Fruit fly (Drosophila melanogaster) whole organism, embryonic: ENCODE data around the gene CG12171.
A peak's percentile ranks its signal among the peaks of the same experiment; 100 is the strongest.

Experiments used
- Atf-2 ChIP-seq: fragments of 200-800 bp; sonication (Bioruptor generic); optimal IDR thresholded peaks from 2 replicates; lab custom pipeline; 2016; ENCODE audit warnings: missing biosample characterization, missing genetic modification characterization
- Atf3 ChIP-seq: fragments of 200-800 bp; sonication (Bioruptor generic); optimal IDR thresholded peaks from 3 replicates; lab custom pipeline; 2016; ENCODE audit warnings: missing biosample characterization, missing genetic modification characterization
- B-H2 ChIP-seq: fragments of 200-800 bp; sonication (Bioruptor generic); optimal IDR thresholded peaks from 2 replicates; lab custom pipeline; 2018; ENCODE audit warnings: missing biosample characterization, mild to moderate bottlenecking, missing genetic modification characterization
- CG10959 ChIP-seq: fragments of 200-800 bp; sonication (Bioruptor generic); IDR thresholded peaks from 2 replicates; pipeline ENCODE4 v1.3.6; 2022; ENCODE audit warnings: missing biosample characterization, missing genetic modification characterization
- CG12219 ChIP-seq: fragments of 200-800 bp; sonication (Bioruptor generic); optimal IDR thresholded peaks from 3 replicates; lab custom pipeline; 2018; ENCODE audit warnings: missing biosample characterization, mild to moderate bottlenecking, missing genetic modification characterization
- CG14014 ChIP-seq: fragments of 200-800 bp; sonication (Bioruptor generic); IDR thresholded peaks from 2 replicates; pipeline ENCODE4 v1.3.6; 2022; ENCODE audit warnings: missing biosample characterization, missing genetic modification characterization
- CG14441 ChIP-seq: fragments of 200-800 bp; sonication (Bioruptor generic); IDR thresholded peaks from 2 replicates; pipeline ENCODE4 v1.3.6; 2022; ENCODE audit warnings: missing biosample characterization, missing genetic modification characterization
- CG16815 ChIP-seq: fragments of 200-800 bp; sonication (Bioruptor generic); optimal IDR thresholded peaks from 3 replicates; lab custom pipeline; 2017; ENCODE audit warnings: missing biosample characterization, mild to moderate bottlenecking, missing genetic modification characterization
- CG18011 ChIP-seq: fragments of 200-800 bp; sonication (Bioruptor generic); optimal IDR thresholded peaks from 2 replicates; lab custom pipeline; 2017; ENCODE audit warnings: missing biosample characterization, missing genetic modification characterization, mild to moderate bottlenecking, moderate library complexity, missing genotype
- CG2199 ChIP-seq: fragments of 200-800 bp; sonication (Bioruptor generic); IDR thresholded peaks from 3 replicates; pipeline ENCODE4 v1.3.6; 2022; ENCODE audit warnings: missing biosample characterization, missing genetic modification characterization
- CG2889 ChIP-seq: fragments of 200-800 bp; sonication (Bioruptor generic); IDR thresholded peaks from 3 replicates; pipeline ENCODE4 v1.3.6; 2022; ENCODE audit warnings: missing biosample characterization, missing genetic modification characterization
- CG4282 ChIP-seq: fragments of 200-800 bp; sonication (Bioruptor generic); optimal IDR thresholded peaks from 2 replicates; lab custom pipeline; 2016; ENCODE audit warnings: missing biosample characterization, missing genetic modification characterization
- CG4360 ChIP-seq: fragments of 200-800 bp; sonication (Bioruptor generic); IDR thresholded peaks from 2 replicates; pipeline ENCODE4 v1.3.6; 2022; ENCODE audit warnings: missing biosample characterization, missing genetic modification characterization
- CG7786 ChIP-seq: fragments of 200-800 bp; sonication (Bioruptor generic); optimal IDR thresholded peaks from 2 replicates; lab custom pipeline; 2016; ENCODE audit warnings: missing biosample characterization, missing genetic modification characterization
- CG8388 ChIP-seq: fragments of 200-800 bp; sonication (Bioruptor generic); optimal IDR thresholded peaks from 2 replicates; lab custom pipeline; 2019; ENCODE audit warnings: missing biosample characterization, mild to moderate bottlenecking, missing genetic modification characterization, moderate library complexity
- CG8924 ChIP-seq: fragments of 200-800 bp; optimal IDR thresholded peaks from 3 replicates; lab custom pipeline; 2019; ENCODE audit warnings: missing biosample characterization, mild to moderate bottlenecking, missing genetic modification characterization, moderate library complexity
- Dek ChIP-seq: fragments of 200-800 bp; sonication (Bioruptor generic); optimal IDR thresholded peaks from 3 replicates; lab custom pipeline; 2019; ENCODE audit warnings: missing biosample characterization, mild to moderate bottlenecking, missing genetic modification characterization, moderate library complexity
- Dfd ChIP-seq, 2 experiments: fragments of >200 bp; optimal IDR thresholded peaks; 2 replicates each; lab custom pipeline; 2017; ENCODE audit warnings: missing biosample characterization in 2 of 2, missing genetic modification characterization in 2 of 2
- Dip3 ChIP-seq: fragments of 200-800 bp; sonication (Bioruptor generic); optimal IDR thresholded peaks from 3 replicates; lab custom pipeline; 2016; ENCODE audit warnings: missing biosample characterization, missing genetic modification characterization
- Drgx ChIP-seq: fragments of 200-800 bp; sonication (Bioruptor generic); IDR thresholded peaks from 2 replicates; pipeline ENCODE4 v1.3.6; 2022; ENCODE audit warnings: missing biosample characterization, missing genetic modification characterization
- E2f2 ChIP-seq: fragments of 200-800 bp; sonication (Bioruptor generic); IDR thresholded peaks from 2 replicates; pipeline ENCODE4 v1.3.6; 2022; ENCODE audit warnings: missing biosample characterization, missing genetic modification characterization
- Fer3 ChIP-seq: fragments of 200-800 bp; sonication (Bioruptor generic); optimal IDR thresholded peaks from 2 replicates; lab custom pipeline; 2018; ENCODE audit warnings: missing biosample characterization, mild to moderate bottlenecking, missing genetic modification characterization, moderate library complexity
- Hey ChIP-seq: fragments of 200-800 bp; sonication (Bioruptor generic); optimal IDR thresholded peaks from 3 replicates; lab custom pipeline; 2018; ENCODE audit warnings: missing biosample characterization, mild to moderate bottlenecking, missing genetic modification characterization
- Lpt ChIP-seq: fragments of >200 bp; optimal IDR thresholded peaks from 2 replicates; lab custom pipeline; 2018; ENCODE audit warnings: missing biosample characterization, missing genetic modification characterization
- MBD-R2 ChIP-seq: fragments of 200-800 bp; sonication (Bioruptor generic); IDR thresholded peaks from 2 replicates; pipeline ENCODE4 v1.3.6; 2022; ENCODE audit warnings: missing biosample characterization, missing genetic modification characterization
- NC2α ChIP-seq: fragments of 200-800 bp; sonication (Bioruptor generic); optimal IDR thresholded peaks from 2 replicates; lab custom pipeline; 2016; ENCODE audit warnings: missing biosample characterization, missing genetic modification characterization
- Opbp ChIP-seq: fragments of 200-800 bp; sonication (Bioruptor generic); IDR thresholded peaks from 3 replicates; pipeline ENCODE4 v1.3.6; 2022; ENCODE audit warnings: missing biosample characterization, missing genetic modification characterization; ENCODE audit not compliant: partially characterized antibody
- Side ChIP-seq: fragments of 200-800 bp; sonication (Bioruptor generic); optimal IDR thresholded peaks from 2 replicates; lab custom pipeline; 2016; ENCODE audit warnings: missing biosample characterization, missing genetic modification characterization
- Six4 ChIP-seq: fragments of 200-800 bp; sonication (Bioruptor generic); optimal IDR thresholded peaks from 2 replicates; lab custom pipeline; 2016; ENCODE audit warnings: missing biosample characterization, missing genetic modification characterization
- Sry-δ ChIP-seq: fragments of 200-800 bp; sonication (Bioruptor generic); optimal IDR thresholded peaks from 2 replicates; lab custom pipeline; 2016; ENCODE audit warnings: missing biosample characterization, missing genetic modification characterization
- TFAM ChIP-seq: fragments of 200-800 bp; sonication (Bioruptor generic); optimal IDR thresholded peaks from 2 replicates; lab custom pipeline; 2017; ENCODE audit warnings: missing biosample characterization, missing genetic modification characterization, inconsistent platforms
- al ChIP-seq: fragments of 200-800 bp; sonication (Bioruptor generic); IDR thresholded peaks from 2 replicates; pipeline ENCODE4 v1.3.6; 2022; ENCODE audit warnings: missing biosample characterization, missing genetic modification characterization
- bowl ChIP-seq: fragments of 200-800 bp; sonication (Bioruptor generic); IDR thresholded peaks from 2 replicates; pipeline ENCODE4 v1.3.6; 2022; ENCODE audit warnings: missing biosample characterization, missing genetic modification characterization
- cad ChIP-seq: fragments of >200 bp; optimal IDR thresholded peaks from 2 replicates; lab custom pipeline; 2017; ENCODE audit warnings: missing biosample characterization, missing genetic modification characterization
- cg ChIP-seq: fragments of 200-800 bp; sonication (Bioruptor generic); optimal IDR thresholded peaks from 3 replicates; lab custom pipeline; 2019; ENCODE audit warnings: missing biosample characterization, mild to moderate bottlenecking, missing genetic modification characterization, moderate library complexity
- chm ChIP-seq: fragments of 200-800 bp; sonication (Bioruptor generic); IDR thresholded peaks from 2 replicates; pipeline ENCODE4 v1.3.6; 2022; ENCODE audit warnings: missing biosample characterization, missing genetic modification characterization
- croc ChIP-seq: fragments of 200-800 bp; sonication (Bioruptor generic); conservative IDR thresholded peaks from 3 replicates; pipeline ENCODE4 v1.3.6; 2022; ENCODE audit warnings: missing biosample characterization, missing genetic modification characterization
- disco-r ChIP-seq: fragments of 200-800 bp; sonication (Bioruptor generic); optimal IDR thresholded peaks from 2 replicates; lab custom pipeline; 2016; ENCODE audit warnings: missing biosample characterization, missing genetic modification characterization
- eve ChIP-seq, 2 experiments: fragments of >200 bp; optimal IDR thresholded peaks; 2 replicates each; lab custom pipeline; 2017; ENCODE audit warnings: missing biosample characterization in 2 of 2, missing genetic modification characterization in 2 of 2
- gce ChIP-seq: fragments of 200-800 bp; sonication (Bioruptor generic); IDR thresholded peaks from 3 replicates; pipeline ENCODE4 v1.3.6; 2022; ENCODE audit warnings: missing biosample characterization, missing genetic modification characterization
- gfzf ChIP-seq: fragments of 200-800 bp; sonication (Bioruptor generic); optimal IDR thresholded peaks from 2 replicates; lab custom pipeline; 2016; ENCODE audit warnings: missing biosample characterization, mild to moderate bottlenecking, missing genetic modification characterization, moderate library complexity
- lilli ChIP-seq: fragments of 200-800 bp; sonication (Bioruptor generic); optimal IDR thresholded peaks from 3 replicates; lab custom pipeline; 2016; ENCODE audit warnings: missing biosample characterization, missing genetic modification characterization
- lola ChIP-seq, 3 experiments: fragments of >200 bp in 2 of 3; fragments of 200-800 bp in 1 of 3; sonication (Bioruptor generic) in 1 of 3; optimal IDR thresholded peaks; 2 replicates each; lab custom pipeline; 2017 to 2019; ENCODE audit warnings: missing biosample characterization in 3 of 3, missing genetic modification characterization in 3 of 3, mild to moderate bottlenecking in 1 of 3, moderate library complexity in 1 of 3
- lov ChIP-seq, 2 experiments: fragments of 200-800 bp in 1 of 2; fragments of >200 bp in 1 of 2; sonication (Bioruptor generic) in 1 of 2; IDR thresholded peaks in 1 of 2; optimal IDR thresholded peaks in 1 of 2; 2 replicates in 1 of 2; 3 replicates in 1 of 2; pipeline versions ENCODE4 v1.3.6 to Lab custom; 2017 to 2022; ENCODE audit warnings: missing biosample characterization in 1 of 2, missing genetic modification characterization in 1 of 2
- nom ChIP-seq: fragments of 200-800 bp; sonication (Bioruptor generic); optimal IDR thresholded peaks from 2 replicates; lab custom pipeline; 2017; ENCODE audit warnings: missing biosample characterization, missing genetic modification characterization, mild to moderate bottlenecking, moderate library complexity, missing genetic modification reagents
- p53 ChIP-seq: fragments of 200-800 bp; sonication (Bioruptor generic); optimal IDR thresholded peaks from 2 replicates; lab custom pipeline; 2016; ENCODE audit warnings: missing biosample characterization, missing genetic modification characterization
- sd ChIP-seq: fragments of 200-800 bp; sonication (Bioruptor generic); optimal IDR thresholded peaks from 3 replicates; lab custom pipeline; 2018; ENCODE audit warnings: missing biosample characterization, mild to moderate bottlenecking, missing genetic modification characterization, moderate library complexity
- stwl ChIP-seq: fragments of 200-800 bp; sonication (Bioruptor generic); optimal IDR thresholded peaks from 3 replicates; lab custom pipeline; 2018; ENCODE audit warnings: missing biosample characterization, mild to moderate bottlenecking, missing genetic modification characterization, moderate library complexity
- tna ChIP-seq: fragments of 200-800 bp; sonication (Bioruptor generic); IDR thresholded peaks from 2 replicates; pipeline ENCODE4 v1.3.6; 2022; ENCODE audit warnings: missing biosample characterization, missing genetic modification characterization; ENCODE audit not compliant: partially characterized antibody
- zen ChIP-seq: fragments of 200-800 bp; sonication (Bioruptor generic); optimal IDR thresholded peaks from 3 replicates; lab custom pipeline; 2018; ENCODE audit warnings: missing biosample characterization, mild to moderate bottlenecking, missing genetic modification characterization, moderate library complexity

CG12171 gene

dm6 chr3R:5622985-5623630 is 10.3 kb upstream of the CG12171 start (continued):
- peak; percentile 22 for TF ChIP-seq CG4282 (GFP tag; lab: Kevin White, UChicago)
- no peak for TF ChIP-seq CG14441
- no peak for TF ChIP-seq tna (GFP tag; lab: Robert Waterston, UW)
- TF ChIP-seq p53 = peak; percentile 49
- no peak for TF ChIP-seq CG2889 (GFP tag; lab: Robert Waterston, UW)
- TF ChIP-seq Sry-δ = peak; percentile 21
- TF ChIP-seq Dip3 = no peak
- peak; percentile 50 for TF ChIP-seq CG7786 (GFP tag; lab: Kevin White, UChicago)
- peak; percentile 64 for TF ChIP-seq Atf3 (GFP tag; lab: Kevin White, UChicago)
- TF ChIP-seq NC2α (GFP tag; lab: Kevin White, UChicago) = peak; percentile 82
- no peak for TF ChIP-seq CG14014 (GFP tag; lab: Robert Waterston, UW)
- peak; percentile 75 for TF ChIP-seq CG12219 (GFP tag; lab: Kevin White, UChicago)
- no peak for TF ChIP-seq cad (GFP tag; lab: Kevin White, UChicago)
- TF ChIP-seq CG16815 (GFP tag; lab: Kevin White, UChicago) = no peak
- peak; percentile 65 for TF ChIP-seq Dek
- TF ChIP-seq gce (GFP tag; lab: Robert Waterston, UW) = no peak
- no peak for TF ChIP-seq E2f2 (GFP tag; lab: Robert Waterston, UW)
- TF ChIP-seq Fer3 (tag; lab: Kevin White, UChicago) = peak; percentile 81
- TF ChIP-seq CG2199 (GFP tag; lab: Robert Waterston, UW) = no peak
- no peak for TF ChIP-seq eve (GFP tag; optimal IDR thresholded peaks at IDR 0.05; lab: Kevin White, UChicago)
- TF ChIP-seq zen (tag; lab: Kevin White, UChicago) = peak; percentile 92
- no peak for TF ChIP-seq Opbp
- no peak for TF ChIP-seq MBD-R2 (GFP tag; lab: Robert Waterston, UW)
- peak; percentile 32 for TF ChIP-seq CG18011 (GFP tag; lab: Kevin White, UChicago)
- TF ChIP-seq gfzf (GFP tag; lab: Kevin White, UChicago) = peak; percentile 9
- TF ChIP-seq sd (tag; lab: Kevin White, UChicago) = peak; percentile 48
- TF ChIP-seq Hey (tag; lab: Kevin White, UChicago) = peak; percentile 81
- no peak for TF ChIP-seq Dfd (GFP tag; optimal IDR thresholded peaks at IDR 0.05; lab: Kevin White, UChicago)
- peak; percentile 48 for TF ChIP-seq disco-r (GFP tag; lab: Kevin White, UChicago)
- peak; percentile 46 for TF ChIP-seq Atf-2 (GFP tag; lab: Kevin White, UChicago)
- peak; percentile 77 for TF ChIP-seq Side (GFP tag; lab: Kevin White, UChicago)
- peak; percentile 85 for TF ChIP-seq B-H2
- peak; percentile 67 for TF ChIP-seq Six4
- no peak for TF ChIP-seq CG10959 (GFP tag; lab: Robert Waterston, UW)
- TF ChIP-seq al (GFP tag; lab: Robert Waterston, UW) = no peak
- TF ChIP-seq CG8388 (GFP tag; lab: Kevin White, UChicago) = peak; percentile 51
- TF ChIP-seq Lpt (GFP tag; lab: Kevin White, UChicago) = no peak
- peak; percentile 9 for TF ChIP-seq TFAM (GFP tag; lab: Kevin White, UChicago)
- TF ChIP-seq lilli (GFP tag; lab: Kevin White, UChicago) = peak; percentile 55
- no peak; the same call in 2 of the 3 replicates for TF ChIP-seq croc (GFP tag; lab: Robert Waterston, UW)
- no peak for TF ChIP-seq chm
- TF ChIP-seq bowl = no peak
- TF ChIP-seq cg = peak; percentile 83
- no peak for TF ChIP-seq Drgx
- peak; percentile 89 for TF ChIP-seq CG8924 (tag; lab: Kevin White, UChicago)
- TF ChIP-seq CG4360 (GFP tag; lab: Robert Waterston, UW) = no peak
- TF ChIP-seq stwl (tag; lab: Kevin White, UChicago) = peak; percentile 86
- TF ChIP-seq lola (GFP tag; optimal IDR thresholded peaks at IDR 0.05; lab: Kevin White, UChicago) = peak in 1 of 3 experiments; percentile 66
- TF ChIP-seq nom (GFP tag; lab: Kevin White, UChicago) = peak; percentile 68
- TF ChIP-seq lov (optimal IDR thresholded peaks at IDR 0.05; lab: Kevin White, UChicago) = no peak
- TF ChIP-seq lov (GFP tag; IDR thresholded peaks at IDR 0.05; lab: Robert Waterston, UW) = no peak
